Fruit fly (Drosophila melanogaster): ENCODE measurements around the gene cdm.
A peak's percentile ranks its signal among the peaks of the same experiment; 100 is the strongest.

Gene cdm

DNA sequence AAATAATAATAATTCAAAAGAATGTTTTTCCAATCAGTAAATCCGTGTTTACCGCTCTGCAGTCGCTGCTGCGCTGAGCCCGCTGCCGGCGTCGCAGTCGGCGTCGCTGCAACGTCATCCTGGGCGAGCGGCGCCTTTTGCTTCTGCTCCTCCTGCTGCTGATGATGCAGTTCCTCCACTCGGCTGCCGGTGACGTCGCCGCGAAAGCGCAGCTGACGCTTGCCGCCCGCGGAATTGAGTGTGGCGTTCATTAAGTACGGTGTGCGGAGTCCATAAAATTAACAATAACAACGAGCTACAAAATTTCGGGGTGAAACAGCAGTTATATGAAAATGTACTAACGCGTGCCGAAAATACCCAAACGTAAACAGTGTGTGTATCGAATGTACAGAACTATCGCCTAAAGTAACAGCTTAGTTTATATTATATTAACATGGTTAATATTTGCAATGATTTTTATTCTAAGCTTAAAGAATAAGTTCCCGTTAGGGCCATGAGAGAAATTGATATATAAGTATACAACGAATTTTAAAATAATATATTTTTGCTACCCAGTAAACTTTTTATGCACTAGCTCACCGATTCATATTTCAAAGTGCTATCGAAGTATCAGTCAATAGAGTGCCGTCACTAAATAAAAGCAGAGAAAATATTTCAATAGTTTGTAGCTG lies 19.1 kb downstream of the cdm start, which contains the start of the genes CG7218 and Cbp20 (continued):
- TF ChIP-seq Atf6 (GFP tag; IDR thresholded peaks at IDR 0.05), result peak; percentile 59
- TF ChIP-seq Nf-YB (GFP tag; optimal IDR thresholded peaks at IDR 0.05), result peak; percentile 48
- TF ChIP-seq kah (GFP tag; optimal IDR thresholded peaks at IDR 0.05), result no peak
- TF ChIP-seq CG18262 (tag; optimal IDR thresholded peaks at IDR 0.05), result peak; percentile 60
- TF ChIP-seq CG32532 (GFP tag; IDR thresholded peaks at IDR 0.05), result peak; percentile 90
- TF ChIP-seq Mrtf (GFP tag; IDR thresholded peaks at IDR 0.05), result peak; percentile 63; the same call in 1 of the 3 replicates
- peak; percentile 34 for TF ChIP-seq CG11723 (GFP tag; optimal IDR thresholded peaks at IDR 0.05)
- peak; percentile 56 for TF ChIP-seq CG10147 (GFP tag; optimal IDR thresholded peaks at IDR 0.05)
- TF ChIP-seq Fer3 (tag; optimal IDR thresholded peaks at IDR 0.05), result peak; percentile 78
- TF ChIP-seq ab (GFP tag; optimal IDR thresholded peaks at IDR 0.05), result no peak
- peak; percentile 82 for TF ChIP-seq CG14710 (tag; optimal IDR thresholded peaks at IDR 0.05)
- TF ChIP-seq klu (GFP tag; IDR thresholded peaks at IDR 0.05), result 0 out of 2 replicates have a peak, but pooled peaks have one; percentile 25
- peak; percentile 54 for TF ChIP-seq Blimp-1 (GFP tag; optimal IDR thresholded peaks at IDR 0.05)
- TF ChIP-seq CoRest (tag; optimal IDR thresholded peaks at IDR 0.05), result peak; percentile 84
- no peak for TF ChIP-seq CG6654 (GFP tag; optimal IDR thresholded peaks at IDR 0.05)
- peak; percentile 9 for TF ChIP-seq CG3163 (GFP tag; optimal IDR thresholded peaks at IDR 0.05)
- no peak for TF ChIP-seq CG33213 (GFP tag; optimal IDR thresholded peaks at IDR 0.05)
- TF ChIP-seq CG9932 (GFP tag; IDR thresholded peaks at IDR 0.05), result peak; percentile 95
- TF ChIP-seq slbo (GFP tag; IDR thresholded peaks at IDR 0.05), result peak; percentile 94
- TF ChIP-seq Dref (GFP tag; IDR thresholded peaks at IDR 0.05), result peak; percentile 62
- peak; percentile 76 for TF ChIP-seq hbn (GFP tag; IDR thresholded peaks at IDR 0.05; ENCODE audit: partially characterized antibody)
- no peak for TF ChIP-seq Nf-YA (GFP tag; IDR thresholded peaks at IDR 0.05)
- TF ChIP-seq Chrac-16 (GFP tag; optimal IDR thresholded peaks at IDR 0.05), result peak; percentile 73
- TF ChIP-seq al (GFP tag; IDR thresholded peaks at IDR 0.05), result peak; percentile 79
- TF ChIP-seq CG17802 (tag; optimal IDR thresholded peaks at IDR 0.05), result no peak
- no peak for TF ChIP-seq corto (GFP tag; optimal IDR thresholded peaks at IDR 0.05)
- TF ChIP-seq Stat92E (GFP tag; optimal IDR thresholded peaks at IDR 0.05), result no peak
- TF ChIP-seq CG31224 (GFP tag; IDR thresholded peaks at IDR 0.05), result peak; percentile 65
- TF ChIP-seq H15 (GFP tag; IDR thresholded peaks at IDR 0.05), result peak; percentile 65; the same call in 1 of the 3 replicates
- peak; percentile 11 for TF ChIP-seq CG3838 (GFP tag; optimal IDR thresholded peaks at IDR 0.05)
- TF ChIP-seq CG14860 (GFP tag; IDR thresholded peaks at IDR 0.05; ENCODE audit: partially characterized antibody), result peak; percentile 68; the same call in 1 of the 3 replicates
- TF ChIP-seq CG31388 (GFP tag; optimal IDR thresholded peaks at IDR 0.05), result peak; percentile 29
- TF ChIP-seq tx (GFP tag; optimal IDR thresholded peaks at IDR 0.05), result peak; percentile 20
- peak; percentile 90 for TF ChIP-seq unc-4 (GFP tag; IDR thresholded peaks at IDR 0.05; ENCODE audit: partially characterized antibody)
- TF ChIP-seq Eip74EF (GFP tag; optimal IDR thresholded peaks at IDR 0.05), result no peak
- TF ChIP-seq HLH54F (GFP tag; optimal IDR thresholded peaks at IDR 0.05), result peak; percentile 57
- peak; percentile 78 for TF ChIP-seq gem (tag; optimal IDR thresholded peaks at IDR 0.05)
- no peak for TF ChIP-seq CG2202 (tag; optimal IDR thresholded peaks at IDR 0.05)
- peak; percentile 69 for TF ChIP-seq ato (GFP tag; IDR thresholded peaks at IDR 0.05; ENCODE audit: partially characterized antibody)
- no peak for TF ChIP-seq CG5180 (GFP tag; optimal IDR thresholded peaks at IDR 0.05)
- TF ChIP-seq Bteb2 (GFP tag; optimal IDR thresholded peaks at IDR 0.05), result peak; percentile 68
- TF ChIP-seq bcd (GFP tag; optimal IDR thresholded peaks at IDR 0.05), result peak; percentile 57
- TF ChIP-seq fu2 (GFP tag; optimal IDR thresholded peaks at IDR 0.05), result peak; percentile 32
- peak; percentile 22 for TF ChIP-seq CG17186 (GFP tag; optimal IDR thresholded peaks at IDR 0.05)
- no peak; the same call in 1 of the 2 replicates for TF ChIP-seq CG11696 (GFP tag; IDR thresholded peaks at IDR 0.05)
- peak; percentile 16 for TF ChIP-seq Dad (GFP tag; optimal IDR thresholded peaks at IDR 0.05)
- TF ChIP-seq Spps (tag; optimal IDR thresholded peaks at IDR 0.05), result peak; percentile 7
- TF ChIP-seq CG34422 (GFP tag; IDR thresholded peaks at IDR 0.05), result peak; percentile 23; the same call in 2 of the 3 replicates
- no peak for TF ChIP-seq seq (GFP tag; IDR thresholded peaks at IDR 0.05)
